Fruit fly (Drosophila melanogaster): ENCODE measurements around the gene CG11786.

Gene CG11786

DNA sequence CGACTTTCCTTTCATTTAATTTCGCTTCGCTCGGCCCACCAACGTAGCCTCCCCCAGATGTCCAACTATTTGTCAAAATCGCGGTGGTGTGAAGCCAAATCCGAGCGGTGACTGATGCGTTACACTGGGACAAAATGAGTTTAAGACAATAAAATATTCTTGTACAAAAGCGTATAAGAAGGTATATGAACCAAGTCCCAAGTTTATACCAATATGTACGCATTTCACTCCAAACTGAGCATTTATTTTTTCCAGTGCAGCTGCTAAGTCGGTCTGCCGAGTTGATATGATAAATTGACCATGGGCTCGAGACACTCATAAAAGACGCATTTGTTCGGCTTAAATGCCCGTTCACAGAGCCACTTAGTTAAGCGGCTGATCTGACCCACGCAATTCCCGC is 41.4 kb upstream of the CG11786 start (continued):
- TF ChIP-seq amos (GFP tag; IDR thresholded peaks at IDR 0.05; ENCODE audit: partially characterized antibody) (no peak), org-1 (GFP tag; optimal IDR thresholded peaks at IDR 0.05) (peak; percentile 7), sna (GFP tag; IDR thresholded peaks at IDR 0.05; ENCODE audit: partially characterized antibody) (no peak), ttk (GFP tag; IDR thresholded peaks at IDR 0.05) (0 out of 2 replicates have a peak, but pooled peaks have one; percentile 24), CG16779 (GFP tag; IDR thresholded peaks at IDR 0.05) (no peak), HmgD (GFP tag; optimal IDR thresholded peaks at IDR 0.05) (no peak), row (GFP tag; IDR thresholded peaks at IDR 0.05) (peak; percentile 71), CG10321 (GFP tag; IDR thresholded peaks at IDR 0.05) (0 out of 2 replicates have a peak, but pooled peaks have one; percentile 18), lab (GFP tag; optimal IDR thresholded peaks at IDR 0.05) (peak; percentile 75), crc (GFP tag; optimal IDR thresholded peaks at IDR 0.05) (peak; percentile 21), Sry-δ (GFP tag; optimal IDR thresholded peaks at IDR 0.05) (no peak), CG30431 (GFP tag; optimal IDR thresholded peaks at IDR 0.05) (peak; percentile 39), mam (GFP tag; optimal IDR thresholded peaks at IDR 0.05) (peak; percentile 43), Oaz (GFP tag; IDR thresholded peaks at IDR 0.05) (no peak), her (GFP tag; optimal IDR thresholded peaks at IDR 0.05) (no peak), Nf-YA (GFP tag; IDR thresholded peaks at IDR 0.05) (peak; percentile 39; the same call in 1 of the 2 replicates), corto (GFP tag; optimal IDR thresholded peaks at IDR 0.05) (no peak), CG32767 (GFP tag; IDR thresholded peaks at IDR 0.05) (no peak), trem (tag; optimal IDR thresholded peaks at IDR 0.05) (no peak), gsb (GFP tag; IDR thresholded peaks at IDR 0.05) (no peak), slou (GFP tag; optimal IDR thresholded peaks at IDR 0.05) (no peak), caup (GFP tag; optimal IDR thresholded peaks at IDR 0.05; ENCODE audit: severe bottlenecking) (peak; percentile 32), knrl (GFP tag; IDR thresholded peaks at IDR 0.05; ENCODE audit: partially characterized antibody) (no peak), CG4282 (GFP tag; optimal IDR thresholded peaks at IDR 0.05) (no peak), Chrac-16 (GFP tag; optimal IDR thresholded peaks at IDR 0.05) (peak; percentile 50), CG10543 (GFP tag; optimal IDR thresholded peaks at IDR 0.05) (no peak), CG11247 (GFP tag; IDR thresholded peaks at IDR 0.05) (peak; percentile 49; the same call in 1 of the 2 replicates), gsb-n (tag; optimal IDR thresholded peaks at IDR 0.05) (peak; percentile 46), vfl (GFP tag; optimal IDR thresholded peaks at IDR 0.05) (no peak), Gsc (GFP tag; IDR thresholded peaks at IDR 0.05) (peak; percentile 17; the same call in 1 of the 2 replicates), CG5245 (GFP tag; optimal IDR thresholded peaks at IDR 0.05) (peak; percentile 54), CG12744 (GFP tag; optimal IDR thresholded peaks at IDR 0.05) (no peak), ems (GFP tag; optimal IDR thresholded peaks at IDR 0.05) (no peak), pho (GFP tag; optimal IDR thresholded peaks at IDR 0.05) (peak; percentile 14), CG1602 (GFP tag; optimal IDR thresholded peaks at IDR 0.05) (peak; percentile 37), Xrp1 (GFP tag; IDR thresholded peaks at IDR 0.05) (no peak; the same call in none of the 2 replicates), Poxn (GFP tag; IDR thresholded peaks at IDR 0.05) (no peak), h (optimal IDR thresholded peaks at IDR 0.05) (no peak), lola (GFP tag; optimal IDR thresholded peaks at IDR 0.05) (peak in 1 of 3 experiments; percentile 28), CG32532 (GFP tag; IDR thresholded peaks at IDR 0.05) (no peak), Abd-B (GFP tag; optimal IDR thresholded peaks at IDR 0.05) (peak; percentile 55), Lhr (GFP tag; optimal IDR thresholded peaks at IDR 0.05) (no peak), oc (tag; optimal IDR thresholded peaks at IDR 0.05) (peak; percentile 92), NK7.1 (GFP tag; optimal IDR thresholded peaks at IDR 0.05) (no peak), CG7839 (tag; optimal IDR thresholded peaks at IDR 0.05) (peak; percentile 62), D19A (tag; optimal IDR thresholded peaks at IDR 0.05) (no peak), Doc3 (GFP tag; IDR thresholded peaks at IDR 0.05; ENCODE audit: partially characterized antibody) (no peak), B-H2 (GFP tag; optimal IDR thresholded peaks at IDR 0.05) (no peak), CG15601 (tag; optimal IDR thresholded peaks at IDR 0.05) (no peak), CG7786 (GFP tag; optimal IDR thresholded peaks at IDR 0.05) (peak; percentile 42), sim (GFP tag; IDR thresholded peaks at IDR 0.05) (0 out of 2 replicates have a peak, but pooled peaks have one; percentile 26)

All from whole organism, embryonic.